Worm (Caenorhabditis elegans): Measurements from ENCODE around the gene ndx-2.

DNA sequence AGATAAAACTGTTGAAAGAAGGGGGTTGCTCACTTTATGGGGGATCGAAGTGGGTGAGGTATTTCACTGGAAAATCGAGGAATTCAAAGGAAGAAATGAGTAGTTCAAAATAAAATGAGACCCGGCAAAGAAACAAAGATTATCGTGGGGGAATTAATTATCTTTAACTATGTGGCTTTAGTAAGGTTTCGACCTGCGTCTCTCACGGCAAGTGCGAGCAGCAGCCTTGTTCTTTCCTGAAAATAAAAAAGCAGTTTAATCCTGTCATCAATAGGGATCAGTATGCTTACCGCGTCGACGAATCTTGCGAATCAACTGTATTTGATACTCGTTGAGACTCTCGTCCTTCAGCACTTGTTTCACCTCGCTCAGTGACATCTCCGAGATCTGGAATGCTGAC, 42.9 kb downstream of the ndx-2 start, which contains the start of gene srh-271:
- no peak for TF ChIP-seq him-1 (tag; optimal IDR thresholded peaks at IDR 0.05)
- TF ChIP-seq dao-5 (tag; optimal IDR thresholded peaks at IDR 0.05), result no peak
